Worm (Caenorhabditis elegans) whole organism, early embryonic: ENCODE data around the gene F55C9.15.

Experiments
- B0310.2 ChIP-seq: sonication (generic microtip); optimal IDR thresholded peaks from 2 replicates; lab custom pipeline; 2016; ENCODE audit warnings: mild to moderate bottlenecking, missing genetic modification characterization, missing compliant biosample characterization
- F13C5.2 ChIP-seq: sonication (generic microtip); optimal IDR thresholded peaks from 2 replicates; lab custom pipeline; 2017; ENCODE audit warnings: mild to moderate bottlenecking, missing genetic modification characterization, inconsistent platforms, missing compliant biosample characterization
- aly-1 ChIP-seq: sonication (generic microtip); optimal IDR thresholded peaks from 2 replicates; lab custom pipeline; 2016; ENCODE audit warnings: missing genetic modification characterization, missing compliant biosample characterization
- ama-1 ChIP-seq: fragments of 150-350 bp; optimal IDR thresholded peaks from 2 replicates; lab custom pipeline; 2014
- flt-1 ChIP-seq: fragments of 200-800 bp; sonication (Bioruptor generic); IDR thresholded peaks from 2 replicates; pipeline ENCODE4 v1.3.6; 2022; ENCODE audit warnings: missing genetic modification characterization, missing compliant biosample characterization
- hmbx-1 ChIP-seq: sonication (generic microtip); optimal IDR thresholded peaks from 2 replicates; lab custom pipeline; 2016; ENCODE audit warnings: mild to moderate bottlenecking, missing genetic modification characterization, missing compliant biosample characterization
- hmg-4 ChIP-seq: fragments of 200-800 bp; sonication (Bioruptor generic); optimal IDR thresholded peaks from 2 replicates; lab custom pipeline; 2018; ENCODE audit warnings: mild to moderate bottlenecking, missing genetic modification characterization, missing compliant biosample characterization
- hnd-1 ChIP-seq: sonication (generic microtip); optimal IDR thresholded peaks from 2 replicates; lab custom pipeline; 2016; ENCODE audit warnings: missing genetic modification characterization, missing compliant biosample characterization
- pes-1 ChIP-seq: fragments of 200-800 bp; sonication (Bioruptor generic); IDR thresholded peaks from 2 replicates; pipeline ENCODE4 v1.3.6; 2022; ENCODE audit warnings: missing genetic modification reagents, missing genetic modification characterization, missing compliant biosample characterization
- scrt-1 ChIP-seq: fragments of 200-800 bp; sonication (Bioruptor generic); IDR thresholded peaks from 2 replicates; pipeline ENCODE4 v1.3.6; 2022; ENCODE audit warnings: missing genetic modification characterization, missing compliant biosample characterization
- tbx-37 ChIP-seq: fragments of 200-800 bp; sonication (Bioruptor generic); conservative IDR thresholded peaks from 2 replicates; pipeline ENCODE4 v1.3.6; 2022; ENCODE audit warnings: missing genetic modification reagents, missing genetic modification characterization, missing compliant biosample characterization
- tra-4 ChIP-seq: sonication (generic microtip); optimal IDR thresholded peaks from 2 replicates; lab custom pipeline; 2017; ENCODE audit warnings: missing genetic modification characterization, missing compliant biosample characterization

- TF ChIP-seq scrt-1 (GFP tag; lab: Robert Waterston, UW) = no peak
- TF ChIP-seq flt-1 (GFP tag; lab: Robert Waterston, UW) = no peak
- TF ChIP-seq ama-1 (lab: Kevin White, UChicago) = no peak
- TF ChIP-seq hnd-1 (tag; lab: Kevin White, UChicago) = no peak
- TF ChIP-seq aly-1 (tag; lab: Kevin White, UChicago) = no peak
- TF ChIP-seq hmbx-1 (tag; lab: Kevin White, UChicago) = no peak
- TF ChIP-seq B0310.2 (tag; lab: Kevin White, UChicago) = no peak
- TF ChIP-seq hmg-4 (GFP tag; lab: Kevin White, UChicago) = no peak
- TF ChIP-seq tbx-37 (GFP tag; lab: Robert Waterston, UW) = no peak
- no peak for TF ChIP-seq F13C5.2 (tag; lab: Kevin White, UChicago)
- no peak for TF ChIP-seq tra-4
- TF ChIP-seq pes-1 (GFP tag; lab: Robert Waterston, UW) = no peak
Measured at ce11 chrV:19259403-19259802, 47.4 kb downstream of the F55C9.15 start.
